Fruit fly (Drosophila melanogaster): Measurements from ENCODE around the gene CG11638.
A peak's percentile ranks its signal among the peaks of the same experiment; 100 is the strongest.

CG11638 gene

dm6 chrX:1052684-1053389, 26.3 kb upstream of the CG11638 start (continued):
- TF ChIP-seq Bgb (GFP tag; IDR thresholded peaks at IDR 0.05; ENCODE audit: partially characterized antibody) (no peak), CG7928 (GFP tag; optimal IDR thresholded peaks at IDR 0.05) (no peak), Lim3 (GFP tag; IDR thresholded peaks at IDR 0.05) (no peak), CG7357 (GFP tag; IDR thresholded peaks at IDR 0.05) (no peak), Stat92E (GFP tag; optimal IDR thresholded peaks at IDR 0.05) (no peak), CG32532 (GFP tag; IDR thresholded peaks at IDR 0.05) (peak; percentile 28; the same call in 1 of the 2 replicates), CG1603 (tag; optimal IDR thresholded peaks at IDR 0.05) (peak; percentile 77), pzg (GFP tag; optimal IDR thresholded peaks at IDR 0.05) (no peak), wdn (GFP tag; IDR thresholded peaks at IDR 0.05) (0 out of 2 replicates have a peak, but pooled peaks have one; percentile 23), CG12659 (GFP tag; optimal IDR thresholded peaks at IDR 0.05) (peak; percentile 3), otp (GFP tag; IDR thresholded peaks at IDR 0.05) (0 out of 3 replicates have a peak, but pooled peaks have one; percentile 10), CG17328 (GFP tag; IDR thresholded peaks at IDR 0.05) (peak; percentile 53), fd3F (GFP tag; optimal IDR thresholded peaks at IDR 0.05) (no peak), amos (GFP tag; IDR thresholded peaks at IDR 0.05; ENCODE audit: partially characterized antibody) (no peak), bab2 (GFP tag; optimal IDR thresholded peaks at IDR 0.05) (peak; percentile 14), eve (GFP tag; optimal IDR thresholded peaks at IDR 0.05) (no peak), CHES-1-like (GFP tag; optimal IDR thresholded peaks at IDR 0.05) (no peak), ems (GFP tag; optimal IDR thresholded peaks at IDR 0.05) (peak; percentile 36), CG15479 (GFP tag; optimal IDR thresholded peaks at IDR 0.05) (no peak), CG13123 (GFP tag; optimal IDR thresholded peaks at IDR 0.05) (no peak)

DNA sequence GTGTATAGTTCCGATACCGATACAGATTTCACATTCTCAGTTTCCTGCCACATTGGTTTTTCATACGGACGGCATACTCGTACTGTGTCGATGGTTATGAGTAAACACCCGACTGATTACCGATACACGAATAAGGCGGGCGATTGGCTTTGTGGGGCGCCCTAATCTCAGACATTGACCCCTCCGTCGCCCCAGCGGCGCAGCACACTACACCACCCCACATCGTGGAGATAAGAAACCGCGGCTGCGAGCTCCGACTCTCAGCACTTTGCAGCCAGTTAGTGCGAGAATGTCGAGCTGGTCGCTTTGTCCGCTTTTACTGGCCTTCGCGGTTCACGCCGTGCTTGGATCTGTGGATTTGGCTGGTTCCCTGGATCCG, 24.7 kb upstream of the CG11638 start, which contains the start of gene CG14629:
Gene CG14629 (plus strand): TSS at position 275 of the 379 bp plus-strand sequence.
- TF ChIP-seq CG34224 (GFP tag; IDR thresholded peaks at IDR 0.05; ENCODE audit: partially characterized antibody) (no peak), mirr (GFP tag; optimal IDR thresholded peaks at IDR 0.05) (peak; percentile 53), vfl (GFP tag; optimal IDR thresholded peaks at IDR 0.05) (no peak), oc (tag; optimal IDR thresholded peaks at IDR 0.05) (no peak), CG12236 (GFP tag; optimal IDR thresholded peaks at IDR 0.05) (no peak), CG18764 (GFP tag; optimal IDR thresholded peaks at IDR 0.05) (no peak), Dfd (GFP tag; optimal IDR thresholded peaks at IDR 0.05) (no peak), fd102C (GFP tag; optimal IDR thresholded peaks at IDR 0.05) (no peak), Nf-YB (GFP tag; optimal IDR thresholded peaks at IDR 0.05) (no peak), CG18619 (GFP tag; optimal IDR thresholded peaks at IDR 0.05) (no peak), BEAF-32 (GFP tag; optimal IDR thresholded peaks at IDR 0.05) (no peak), pzg (GFP tag; optimal IDR thresholded peaks at IDR 0.05) (no peak), CG10321 (GFP tag; IDR thresholded peaks at IDR 0.05) (no peak), CG2116 (GFP tag; optimal IDR thresholded peaks at IDR 0.05) (no peak), tin (GFP tag; optimal IDR thresholded peaks at IDR 0.05) (no peak), btn (GFP tag; optimal IDR thresholded peaks at IDR 0.05) (no peak), CG16815 (GFP tag; optimal IDR thresholded peaks at IDR 0.05) (no peak), crol (GFP tag; IDR thresholded peaks at IDR 0.05) (peak; percentile 71), Hr3 (GFP tag; optimal IDR thresholded peaks at IDR 0.05) (no peak), CG6813 (GFP tag; optimal IDR thresholded peaks at IDR 0.05) (peak; percentile 10), croc (GFP tag; conservative IDR thresholded peaks at IDR 0.05) (no peak), CG11247 (GFP tag; IDR thresholded peaks at IDR 0.05) (no peak), Jarid2 (GFP tag; optimal IDR thresholded peaks at IDR 0.05) (peak; percentile 62), CG1024 (GFP tag; IDR thresholded peaks at IDR 0.05) (no peak), salm (tag; optimal IDR thresholded peaks at IDR 0.05) (no peak), lab (GFP tag; optimal IDR thresholded peaks at IDR 0.05) (peak; percentile 36), aop (GFP tag; IDR thresholded peaks at IDR 0.05) (no peak), vnd (GFP tag; IDR thresholded peaks at IDR 0.05; ENCODE audit: partially characterized antibody) (no peak), jing (GFP tag; optimal IDR thresholded peaks at IDR 0.05) (no peak), CG15011 (GFP tag; optimal IDR thresholded peaks at IDR 0.05) (no peak)
